Fruit fly (Drosophila melanogaster) Kc167 (cell line): ENCODE results near the gene CG15043.

Experiments used
- Sin3A ChIP-seq: fragments of >200 bp; optimal IDR thresholded peaks from 2 replicates; lab custom pipeline; 2018; ENCODE audit warnings: missing external identifiers
- psq ChIP-seq: fragments of >200 bp; optimal IDR thresholded peaks from 2 replicates; lab custom pipeline; 2017; ENCODE audit warnings: missing external identifiers

DNA sequence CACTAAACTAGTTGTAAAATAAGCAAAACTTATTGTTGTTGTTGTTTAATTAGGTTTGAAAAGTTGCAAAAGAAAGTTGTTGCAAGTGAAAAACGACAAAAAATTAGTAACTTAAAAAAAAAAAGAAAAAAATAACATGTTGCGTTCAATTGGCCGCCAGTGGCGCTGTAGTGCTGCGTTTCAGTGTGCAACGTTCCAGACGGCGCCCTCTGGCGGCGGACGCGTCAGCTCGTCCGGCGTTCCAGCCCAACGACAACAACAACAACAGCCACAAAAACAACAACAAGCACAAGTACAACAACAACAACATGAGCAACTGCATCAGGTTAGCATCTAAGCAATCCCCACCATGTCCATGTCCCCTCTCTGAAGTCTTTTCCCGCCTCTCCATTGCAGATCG, 23.4 kb upstream of the CG15043 start:
- no peak for TF ChIP-seq psq (lab: Kevin White, UChicago)
- TF ChIP-seq Sin3A (lab: Kevin White, UChicago), result no peak
